Fruit fly (Drosophila melanogaster) whole organism, embryonic: ENCODE results near the gene pros.

Experiments
- Awh ChIP-seq: fragments of 200-800 bp; sonication (Bioruptor generic); IDR thresholded peaks from 2 replicates; pipeline ENCODE4, ENCODE4 v1.3.6; 2022; ENCODE audit warnings: missing biosample characterization, missing genetic modification characterization
- Bdp1 ChIP-seq: fragments of 200-800 bp; sonication (Bioruptor generic); optimal IDR thresholded peaks from 3 replicates; lab custom pipeline; 2016; ENCODE audit warnings: missing biosample characterization, missing genetic modification characterization
- CG10431 ChIP-seq: fragments of 200-800 bp; sonication (Bioruptor generic); optimal IDR thresholded peaks from 3 replicates; lab custom pipeline; 2018; ENCODE audit warnings: missing biosample characterization, mild to moderate bottlenecking, missing genetic modification characterization
- CG10654 ChIP-seq: fragments of 200-800 bp; sonication (Bioruptor generic); optimal IDR thresholded peaks from 2 replicates; lab custom pipeline; 2016; ENCODE audit warnings: missing biosample characterization, missing genetic modification characterization
- CG14014 ChIP-seq: fragments of 200-800 bp; sonication (Bioruptor generic); IDR thresholded peaks from 2 replicates; pipeline ENCODE4 v1.3.6; 2022; ENCODE audit warnings: missing biosample characterization, missing genetic modification characterization
- CG15479 ChIP-seq: fragments of 200-800 bp; sonication (Bioruptor generic); optimal IDR thresholded peaks from 3 replicates; lab custom pipeline; 2019; ENCODE audit warnings: missing biosample characterization, mild to moderate bottlenecking, missing genetic modification characterization, moderate library complexity
- CG1647 ChIP-seq: fragments of 200-800 bp; sonication (Bioruptor generic); optimal IDR thresholded peaks from 3 replicates; lab custom pipeline; 2016; ENCODE audit warnings: missing biosample characterization, missing genetic modification characterization
- CG17328 ChIP-seq: fragments of 200-800 bp; sonication (Bioruptor generic); IDR thresholded peaks from 2 replicates; pipeline ENCODE4 v1.3.6; 2022; ENCODE audit warnings: missing biosample characterization, missing genetic modification characterization
- CG17385 ChIP-seq: fragments of 200-800 bp; sonication (Bioruptor generic); optimal IDR thresholded peaks from 3 replicates; lab custom pipeline; 2018; ENCODE audit warnings: missing biosample characterization, mild to moderate bottlenecking, missing genetic modification characterization
- CG2202 ChIP-seq: fragments of 200-800 bp; sonication (Bioruptor generic); optimal IDR thresholded peaks from 2 replicates; lab custom pipeline; 2018; ENCODE audit warnings: missing biosample characterization, mild to moderate bottlenecking, missing genetic modification characterization
- CG31441 ChIP-seq: fragments of 200-800 bp; sonication (Bioruptor generic); IDR thresholded peaks from 2 replicates; pipeline ENCODE4 v1.3.6; 2022; ENCODE audit warnings: missing biosample characterization, missing genetic modification characterization
- CG4360 ChIP-seq: fragments of 200-800 bp; sonication (Bioruptor generic); IDR thresholded peaks from 2 replicates; pipeline ENCODE4 v1.3.6; 2022; ENCODE audit warnings: missing biosample characterization, missing genetic modification characterization
- CG8388 ChIP-seq: fragments of 200-800 bp; sonication (Bioruptor generic); optimal IDR thresholded peaks from 2 replicates; lab custom pipeline; 2019; ENCODE audit warnings: missing biosample characterization, mild to moderate bottlenecking, missing genetic modification characterization, moderate library complexity
- CG9817 ChIP-seq: fragments of 200-800 bp; sonication (Bioruptor generic); optimal IDR thresholded peaks from 2 replicates; lab custom pipeline; 2018; ENCODE audit warnings: missing biosample characterization, mild to moderate bottlenecking, missing genetic modification characterization, moderate library complexity
- Chrac-16 ChIP-seq: fragments of 200-800 bp; sonication (Bioruptor generic); optimal IDR thresholded peaks from 3 replicates; lab custom pipeline; 2016; ENCODE audit warnings: missing biosample characterization, missing genetic modification characterization
- D ChIP-seq, 2 experiments: fragments of 200-800 bp in 1 of 2; fragments of >200 bp in 1 of 2; sonication (Bioruptor generic) in 1 of 2; optimal IDR thresholded peaks; 2 replicates in 1 of 2; 3 replicates in 1 of 2; lab custom pipeline; 2017; ENCODE audit warnings: mild to moderate bottlenecking in 1 of 2, missing biosample characterization in 1 of 2, missing genetic modification characterization in 1 of 2, missing genetic modification reagents in 1 of 2
- D19A ChIP-seq: fragments of 200-800 bp; optimal IDR thresholded peaks from 3 replicates; lab custom pipeline; 2019; ENCODE audit warnings: missing biosample characterization, mild to moderate bottlenecking, missing genetic modification characterization, moderate library complexity
- Dbx ChIP-seq: fragments of 200-800 bp; sonication (Bioruptor generic); IDR thresholded peaks from 3 replicates; pipeline ENCODE4 v1.3.6; 2022; ENCODE audit warnings: missing biosample characterization, missing genetic modification characterization
- Ets65A ChIP-seq: fragments of 200-800 bp; sonication (Bioruptor generic); peaks from one replicate; lab custom pipeline; 2016; ENCODE audit warnings: missing biosample characterization, missing genetic modification characterization
- Fer2 ChIP-seq: fragments of 200-800 bp; sonication (Bioruptor generic); optimal IDR thresholded peaks from 2 replicates; lab custom pipeline; 2018; ENCODE audit warnings: missing biosample characterization, mild to moderate bottlenecking, missing genetic modification characterization, moderate library complexity
- Gsc ChIP-seq: fragments of 200-800 bp; sonication (Bioruptor generic); IDR thresholded peaks from 2 replicates; pipeline ENCODE4 v1.3.6; 2022; ENCODE audit warnings: missing biosample characterization, missing genetic modification characterization
- HLH54F ChIP-seq: fragments of 200-800 bp; sonication (Bioruptor generic); optimal IDR thresholded peaks from 3 replicates; lab custom pipeline; 2016; ENCODE audit warnings: missing biosample characterization, missing genetic modification characterization
- Hsf ChIP-seq: fragments of 200-800 bp; sonication (Bioruptor generic); optimal IDR thresholded peaks from 3 replicates; lab custom pipeline; 2016; ENCODE audit warnings: missing biosample characterization, missing genetic modification characterization
- Lhr ChIP-seq: fragments of 200-800 bp; sonication (Bioruptor generic); optimal IDR thresholded peaks from 3 replicates; lab custom pipeline; 2017; ENCODE audit warnings: mild to moderate bottlenecking, missing biosample characterization, missing genetic modification reagents, missing genetic modification characterization
- Mad ChIP-seq: fragments of 200-800 bp; sonication (Bioruptor generic); optimal IDR thresholded peaks from 2 replicates; lab custom pipeline; 2016; ENCODE audit warnings: missing biosample characterization, missing genetic modification characterization
- Mrtf ChIP-seq: fragments of 200-800 bp; sonication (Bioruptor generic); IDR thresholded peaks from 3 replicates; pipeline ENCODE4 v1.3.6; 2022; ENCODE audit warnings: missing biosample characterization, missing genetic modification characterization
- Myb ChIP-seq: fragments of 200-800 bp; sonication (Bioruptor generic); optimal IDR thresholded peaks from 2 replicates; lab custom pipeline; 2016; ENCODE audit warnings: missing biosample characterization, missing genetic modification characterization
- Nf-YA ChIP-seq: fragments of 200-800 bp; sonication (Bioruptor generic); IDR thresholded peaks from 2 replicates; pipeline ENCODE4 v1.3.6; 2022; ENCODE audit warnings: missing biosample characterization, missing genetic modification characterization
- NfI ChIP-seq: fragments of 200-800 bp; sonication (Bioruptor generic); optimal IDR thresholded peaks from 3 replicates; lab custom pipeline; 2018; ENCODE audit warnings: missing biosample characterization, mild to moderate bottlenecking, missing genetic modification characterization, moderate library complexity
- Optix ChIP-seq: fragments of 200-800 bp; sonication (Bioruptor generic); IDR thresholded peaks from 3 replicates; pipeline ENCODE4 v1.3.6; 2022; ENCODE audit warnings: missing biosample characterization, missing genetic modification characterization
- Ssrp ChIP-seq: fragments of 200-800 bp; sonication (Bioruptor generic); optimal IDR thresholded peaks from 2 replicates; lab custom pipeline; 2018; ENCODE audit warnings: missing biosample characterization, mild to moderate bottlenecking, missing genetic modification characterization, moderate library complexity
- ac ChIP-seq: fragments of 200-800 bp; sonication (Bioruptor generic); optimal IDR thresholded peaks from 3 replicates; lab custom pipeline; 2017; ENCODE audit warnings: missing biosample characterization, mild to moderate bottlenecking, missing genetic modification characterization
- bab2 ChIP-seq: fragments of 200-800 bp; sonication (Bioruptor generic); optimal IDR thresholded peaks from 2 replicates; lab custom pipeline; 2016; ENCODE audit warnings: missing biosample characterization, missing genetic modification characterization
- btn ChIP-seq: fragments of 200-800 bp; sonication (Bioruptor generic); optimal IDR thresholded peaks from 2 replicates; lab custom pipeline; 2016; ENCODE audit warnings: missing biosample characterization, missing genetic modification characterization
- cad ChIP-seq: fragments of >200 bp; optimal IDR thresholded peaks from 2 replicates; lab custom pipeline; 2017; ENCODE audit warnings: missing biosample characterization, missing genetic modification characterization
- cg ChIP-seq: fragments of 200-800 bp; sonication (Bioruptor generic); optimal IDR thresholded peaks from 3 replicates; lab custom pipeline; 2019; ENCODE audit warnings: missing biosample characterization, mild to moderate bottlenecking, missing genetic modification characterization, moderate library complexity
- cwo ChIP-seq: fragments of 200-800 bp; sonication (Bioruptor generic); optimal IDR thresholded peaks from 3 replicates; lab custom pipeline; 2017; ENCODE audit warnings: missing biosample characterization, missing genetic modification characterization, mild to moderate bottlenecking, moderate library complexity, missing genetic modification reagents
- danr ChIP-seq: fragments of 200-800 bp; sonication (Bioruptor generic); IDR thresholded peaks from 2 replicates; pipeline ENCODE4 v1.3.6; 2022; ENCODE audit warnings: missing biosample characterization, missing genetic modification characterization
- emc ChIP-seq: fragments of 200-800 bp; sonication (Bioruptor generic); optimal IDR thresholded peaks from 2 replicates; lab custom pipeline; 2016; ENCODE audit warnings: missing biosample characterization, missing genetic modification characterization
- gsb-n ChIP-seq: fragments of 200-800 bp; sonication (Bioruptor generic); optimal IDR thresholded peaks from 3 replicates; lab custom pipeline; 2018; ENCODE audit warnings: missing biosample characterization, mild to moderate bottlenecking, missing genetic modification characterization
- lab ChIP-seq: fragments of 200-800 bp; sonication (Bioruptor generic); optimal IDR thresholded peaks from 3 replicates; lab custom pipeline; 2017; ENCODE audit warnings: missing biosample characterization, missing genetic modification characterization, mild to moderate bottlenecking, moderate library complexity, missing genetic modification reagents
- maf-S ChIP-seq: fragments of 200-800 bp; sonication (Bioruptor generic); optimal IDR thresholded peaks from 2 replicates; lab custom pipeline; 2016; ENCODE audit warnings: missing biosample characterization, missing genetic modification characterization
- mld ChIP-seq: fragments of 200-800 bp; sonication (Bioruptor generic); IDR thresholded peaks from 3 replicates; pipeline ENCODE4 v1.3.6; 2022; ENCODE audit warnings: missing biosample characterization, missing genetic modification characterization; ENCODE audit not compliant: partially characterized antibody
- pnt ChIP-seq: fragments of 200-800 bp; sonication (Bioruptor generic); optimal IDR thresholded peaks from 3 replicates; lab custom pipeline; 2016; ENCODE audit warnings: missing biosample characterization, missing genetic modification characterization
- pros ChIP-seq: fragments of 200-800 bp; sonication (Bioruptor generic); optimal IDR thresholded peaks from 3 replicates; lab custom pipeline; 2019; ENCODE audit warnings: missing biosample characterization, mild to moderate bottlenecking, missing genetic modification characterization, moderate library complexity
- tna ChIP-seq: fragments of 200-800 bp; sonication (Bioruptor generic); IDR thresholded peaks from 2 replicates; pipeline ENCODE4 v1.3.6; 2022; ENCODE audit warnings: missing biosample characterization, missing genetic modification characterization; ENCODE audit not compliant: partially characterized antibody

The pros gene

dm6 chr3R:11361906-11362305, 33.6 kb downstream of the pros start:
- TF ChIP-seq Myb = no peak
- peak; percentile 68 for TF ChIP-seq D19A (tag; lab: Kevin White, UChicago)
- no peak for TF ChIP-seq Mrtf (GFP tag; lab: Robert Waterston, UW)
- no peak for TF ChIP-seq CG4360 (GFP tag; lab: Robert Waterston, UW)
- TF ChIP-seq CG17385 = no peak
- TF ChIP-seq mld (GFP tag; lab: Robert Waterston, UW) = no peak
- TF ChIP-seq, all 482 proteins: peak for 1

- TF ChIP-seq pros (GFP tag; lab: Kevin White, UChicago) (peak; percentile 60), Ets65A (GFP tag; lab: Kevin White, UChicago) (peak; percentile 1), D (optimal IDR thresholded peaks at IDR 0.05; lab: Kevin White, UChicago) (peak; percentile 87), D (GFP tag; optimal IDR thresholded peaks at IDR 0.05; lab: Kevin White, UChicago) (no peak), Mad (no peak), cg (GFP tag; lab: Kevin White, UChicago) (no peak)
These were observed 35.3 kb downstream of the pros start for dm6 chr3R:11363577-11363976.

- no peak for TF ChIP-seq Optix (GFP tag; lab: Robert Waterston, UW)
- TF ChIP-seq lab (GFP tag; lab: Kevin White, UChicago) = no peak
- no peak for TF ChIP-seq cwo
- TF ChIP-seq pros (GFP tag; lab: Kevin White, UChicago) = peak; percentile 98
These were observed 38.0 kb downstream of the pros start for dm6 chr3R:11366315-11366714.

dm6 chr3R:11368766-11369165, 40.5 kb downstream of the pros start:
- TF ChIP-seq cad (GFP tag; lab: Kevin White, UChicago) = no peak
- TF ChIP-seq Gsc (GFP tag; lab: Robert Waterston, UW) = no peak
- peak; percentile 40 for TF ChIP-seq pnt (GFP tag; lab: Kevin White, UChicago)
- TF ChIP-seq Dbx (GFP tag; lab: Robert Waterston, UW) = no peak
- no peak for TF ChIP-seq Awh (GFP tag; lab: Robert Waterston, UW)
- no peak for TF ChIP-seq HLH54F
- TF ChIP-seq CG8388 = peak; percentile 59
- TF ChIP-seq CG14014 (GFP tag; lab: Robert Waterston, UW) = no peak
- TF ChIP-seq Chrac-16 = peak; percentile 53
- no peak for TF ChIP-seq CG10431 (GFP tag; lab: Kevin White, UChicago)
- peak; percentile 86 for TF ChIP-seq ac
- no peak for TF ChIP-seq danr (GFP tag; lab: Robert Waterston, UW)
- no peak for TF ChIP-seq emc (GFP tag; lab: Kevin White, UChicago)
- no peak for TF ChIP-seq CG10654
- TF ChIP-seq maf-S (GFP tag; lab: Kevin White, UChicago) = no peak
- no peak for TF ChIP-seq Fer2 (tag; lab: Kevin White, UChicago)
- TF ChIP-seq CG9817 (tag; lab: Kevin White, UChicago) = no peak
- peak; percentile 22 for TF ChIP-seq Lhr (GFP tag; lab: Kevin White, UChicago)
- peak; percentile 83 for TF ChIP-seq Ets65A (GFP tag; lab: Kevin White, UChicago)
- TF ChIP-seq Bdp1 (GFP tag; lab: Kevin White, UChicago) = no peak
- TF ChIP-seq CG17328 (GFP tag; lab: Robert Waterston, UW) = peak; percentile 32
- TF ChIP-seq Hsf = peak; percentile 45
- no peak for TF ChIP-seq Nf-YA (GFP tag; lab: Robert Waterston, UW)
- peak; percentile 26 for TF ChIP-seq CG2202 (tag; lab: Kevin White, UChicago)
- peak; percentile 65 for TF ChIP-seq CG31441 (GFP tag; lab: Robert Waterston, UW)
- TF ChIP-seq CG15479 (GFP tag; lab: Kevin White, UChicago) = no peak
- TF ChIP-seq pros (GFP tag; lab: Kevin White, UChicago) = peak; percentile 40
- peak; percentile 75 for TF ChIP-seq gsb-n (tag; lab: Kevin White, UChicago)
- TF ChIP-seq btn = no peak
- no peak for TF ChIP-seq NfI (GFP tag; lab: Kevin White, UChicago)
- TF ChIP-seq Ssrp (tag; lab: Kevin White, UChicago) = peak; percentile 45
- no peak for TF ChIP-seq CG1647 (GFP tag; lab: Kevin White, UChicago)
- no peak for TF ChIP-seq tna (GFP tag; lab: Robert Waterston, UW)
- no peak for TF ChIP-seq bab2 (GFP tag; lab: Kevin White, UChicago)
